Worm (Caenorhabditis elegans): ENCODE results near the gene kin-4.
A peak's percentile ranks its signal among the peaks of the same experiment; 100 is the strongest.

- TF ChIP-seq lin-15B (tag; optimal IDR thresholded peaks at IDR 0.05) = no peak
- TF ChIP-seq duxl-1 (tag; optimal IDR thresholded peaks at IDR 0.05; ENCODE audit: poor library complexity) = peak; percentile 86
- no peak for TF ChIP-seq snpc-4 (tag; optimal IDR thresholded peaks at IDR 0.05)
- TF ChIP-seq zag-1 (tag; optimal IDR thresholded peaks at IDR 0.05) = no peak
- TF ChIP-seq R02D3.7 (tag; optimal IDR thresholded peaks at IDR 0.05) = peak; percentile 14
- TF ChIP-seq zip-2 (tag; optimal IDR thresholded peaks at IDR 0.05) = no peak
- peak; percentile 87 for TF ChIP-seq unc-130 (GFP tag; optimal IDR thresholded peaks at IDR 0.05)
- peak; percentile 6 for TF ChIP-seq pqm-1 (tag; optimal IDR thresholded peaks at IDR 0.05)
- peak; percentile 87 for TF ChIP-seq Y75B8A.6 (GFP tag; IDR thresholded peaks at IDR 0.05)
- TF ChIP-seq egl-43 (GFP tag; IDR thresholded peaks at IDR 0.05) = peak; percentile 99
Observed at ce11 chrIV:11474067-11474466, 48.5 kb downstream of the kin-4 start.

Data from whole organism, L4 larva.